Fruit fly (Drosophila melanogaster) whole organism, embryonic: ENCODE measurements around the gene Srp19.

Source experiments
- CG10321 ChIP-seq: fragments of 200-800 bp; sonication (Bioruptor generic); IDR thresholded peaks from 2 replicates; pipeline ENCODE4 v1.3.6; 2022; ENCODE audit warnings: missing biosample characterization, missing genetic modification characterization
- CG11093 ChIP-seq: fragments of 200-800 bp; sonication (Bioruptor generic); IDR thresholded peaks from 3 replicates; pipeline ENCODE4 v1.3.6; 2022; ENCODE audit warnings: missing biosample characterization, missing genetic modification characterization
- CG11696 ChIP-seq: fragments of 200-800 bp; sonication (Bioruptor generic); IDR thresholded peaks from 2 replicates; pipeline ENCODE4 v1.3.6; 2022; ENCODE audit warnings: missing biosample characterization, missing genetic modification characterization
- CG12104 ChIP-seq: fragments of 200-800 bp; sonication (Bioruptor generic); optimal IDR thresholded peaks from 3 replicates; lab custom pipeline; 2016; ENCODE audit warnings: missing biosample characterization, missing genetic modification characterization
- CG13287 ChIP-seq: fragments of 200-800 bp; sonication (Bioruptor generic); IDR thresholded peaks from 2 replicates; pipeline ENCODE4 v1.3.6; 2022; ENCODE audit warnings: missing biosample characterization, missing genetic modification characterization; ENCODE audit not compliant: partially characterized antibody
- CG1529 ChIP-seq: fragments of 200-800 bp; sonication (Bioruptor generic); optimal IDR thresholded peaks from 3 replicates; lab custom pipeline; 2018; ENCODE audit warnings: missing biosample characterization, missing genetic modification characterization
- CG15479 ChIP-seq: fragments of 200-800 bp; sonication (Bioruptor generic); optimal IDR thresholded peaks from 3 replicates; lab custom pipeline; 2019; ENCODE audit warnings: missing biosample characterization, mild to moderate bottlenecking, missing genetic modification characterization, moderate library complexity
- CG15696 ChIP-seq: fragments of 200-800 bp; sonication (Bioruptor generic); optimal IDR thresholded peaks from 2 replicates; lab custom pipeline; 2019; ENCODE audit warnings: missing biosample characterization, mild to moderate bottlenecking, missing genetic modification characterization, moderate library complexity
- CG1602 ChIP-seq: fragments of 200-800 bp; sonication (Bioruptor generic); optimal IDR thresholded peaks from 3 replicates; lab custom pipeline; 2016; ENCODE audit warnings: missing biosample characterization, missing genetic modification characterization
- CG17328 ChIP-seq: fragments of 200-800 bp; sonication (Bioruptor generic); IDR thresholded peaks from 2 replicates; pipeline ENCODE4 v1.3.6; 2022; ENCODE audit warnings: missing biosample characterization, missing genetic modification characterization
- CG18011 ChIP-seq: fragments of 200-800 bp; sonication (Bioruptor generic); optimal IDR thresholded peaks from 2 replicates; lab custom pipeline; 2017; ENCODE audit warnings: missing biosample characterization, missing genetic modification characterization, mild to moderate bottlenecking, moderate library complexity, missing genotype
- CG1832 ChIP-seq: fragments of 200-800 bp; sonication (Bioruptor generic); optimal IDR thresholded peaks from 2 replicates; lab custom pipeline; 2017; ENCODE audit warnings: missing biosample characterization, mild to moderate bottlenecking, missing genetic modification characterization, inconsistent platforms
- CG30020 ChIP-seq: fragments of 200-800 bp; optimal IDR thresholded peaks from 2 replicates; lab custom pipeline; 2019; ENCODE audit warnings: missing biosample characterization, mild to moderate bottlenecking, missing genetic modification characterization, moderate library complexity
- CG31441 ChIP-seq: fragments of 200-800 bp; sonication (Bioruptor generic); IDR thresholded peaks from 2 replicates; pipeline ENCODE4 v1.3.6; 2022; ENCODE audit warnings: missing biosample characterization, missing genetic modification characterization
- CG3163 ChIP-seq: fragments of 200-800 bp; sonication (Bioruptor generic); optimal IDR thresholded peaks from 3 replicates; lab custom pipeline; 2016; ENCODE audit warnings: missing biosample characterization, missing genetic modification characterization
- CG32532 ChIP-seq: fragments of 200-800 bp; sonication (Bioruptor generic); IDR thresholded peaks from 2 replicates; pipeline ENCODE4 v1.3.6; 2022; ENCODE audit warnings: missing biosample characterization, missing genetic modification characterization
- CG6175 ChIP-seq: fragments of 200-800 bp; sonication (Bioruptor generic); IDR thresholded peaks from 3 replicates; pipeline ENCODE4 v1.3.6; 2022; ENCODE audit warnings: missing biosample characterization, missing genetic modification characterization
- CG7786 ChIP-seq: fragments of 200-800 bp; sonication (Bioruptor generic); optimal IDR thresholded peaks from 2 replicates; lab custom pipeline; 2016; ENCODE audit warnings: missing biosample characterization, missing genetic modification characterization
- CG8765 ChIP-seq: fragments of 200-800 bp; sonication (Bioruptor generic); IDR thresholded peaks from 2 replicates; pipeline ENCODE4 v1.3.6; 2022; ENCODE audit warnings: missing biosample characterization, missing genetic modification characterization
- CTCF ChIP-seq: fragments of 200-800 bp; sonication (Bioruptor generic); optimal IDR thresholded peaks from 2 replicates; lab custom pipeline; 2017; ENCODE audit warnings: missing biosample characterization, mild to moderate bottlenecking, missing genetic modification characterization, moderate library complexity
- CkIIα-i1 ChIP-seq: fragments of 200-800 bp; sonication (Bioruptor generic); IDR thresholded peaks from 2 replicates; pipeline ENCODE4 v1.3.6; 2022; ENCODE audit warnings: missing biosample characterization, missing genetic modification characterization
- CoRest ChIP-seq: fragments of 200-800 bp; sonication (Bioruptor generic); optimal IDR thresholded peaks from 3 replicates; lab custom pipeline; 2018; ENCODE audit warnings: missing biosample characterization, mild to moderate bottlenecking, missing genetic modification characterization, moderate library complexity
- Dref ChIP-seq: fragments of 200-800 bp; sonication (Bioruptor generic); IDR thresholded peaks from 2 replicates; pipeline ENCODE4 v1.3.6; 2022; ENCODE audit warnings: missing biosample characterization, missing genetic modification characterization
- HLH54F ChIP-seq: fragments of 200-800 bp; sonication (Bioruptor generic); optimal IDR thresholded peaks from 3 replicates; lab custom pipeline; 2016; ENCODE audit warnings: missing biosample characterization, missing genetic modification characterization
- HmgD ChIP-seq: fragments of 200-800 bp; sonication (Bioruptor generic); optimal IDR thresholded peaks from 3 replicates; lab custom pipeline; 2016; ENCODE audit warnings: missing biosample characterization, missing genetic modification characterization
- Jarid2 ChIP-seq: fragments of 200-800 bp; sonication (Bioruptor generic); optimal IDR thresholded peaks from 3 replicates; lab custom pipeline; 2017; ENCODE audit warnings: mild to moderate bottlenecking, missing biosample characterization, missing genetic modification reagents, missing genetic modification characterization
- Meics ChIP-seq: fragments of 200-800 bp; sonication (Bioruptor generic); optimal IDR thresholded peaks from 2 replicates; lab custom pipeline; 2017; ENCODE audit warnings: missing biosample characterization, mild to moderate bottlenecking, missing genetic modification characterization
- NK7.1 ChIP-seq: fragments of 200-800 bp; sonication (Bioruptor generic); optimal IDR thresholded peaks from 3 replicates; lab custom pipeline; 2016; ENCODE audit warnings: missing biosample characterization, missing genetic modification characterization
- Opbp ChIP-seq: fragments of 200-800 bp; sonication (Bioruptor generic); IDR thresholded peaks from 3 replicates; pipeline ENCODE4 v1.3.6; 2022; ENCODE audit warnings: missing biosample characterization, missing genetic modification characterization; ENCODE audit not compliant: partially characterized antibody
- Ravus ChIP-seq: fragments of 200-800 bp; sonication (Bioruptor generic); IDR thresholded peaks from 2 replicates; pipeline ENCODE4 v1.3.6; 2022; ENCODE audit warnings: missing biosample characterization, missing genetic modification characterization
- Sry-δ ChIP-seq: fragments of 200-800 bp; sonication (Bioruptor generic); optimal IDR thresholded peaks from 2 replicates; lab custom pipeline; 2016; ENCODE audit warnings: missing biosample characterization, missing genetic modification characterization
- Ssrp ChIP-seq: fragments of 200-800 bp; sonication (Bioruptor generic); optimal IDR thresholded peaks from 2 replicates; lab custom pipeline; 2018; ENCODE audit warnings: missing biosample characterization, mild to moderate bottlenecking, missing genetic modification characterization, moderate library complexity
- ac ChIP-seq: fragments of 200-800 bp; sonication (Bioruptor generic); optimal IDR thresholded peaks from 3 replicates; lab custom pipeline; 2017; ENCODE audit warnings: missing biosample characterization, mild to moderate bottlenecking, missing genetic modification characterization
- dan ChIP-seq: fragments of 200-800 bp; sonication (Bioruptor generic); IDR thresholded peaks from 2 replicates; pipeline ENCODE4 v1.3.6; 2022; ENCODE audit warnings: missing biosample characterization, missing genetic modification characterization
- danr ChIP-seq: fragments of 200-800 bp; sonication (Bioruptor generic); IDR thresholded peaks from 2 replicates; pipeline ENCODE4 v1.3.6; 2022; ENCODE audit warnings: missing biosample characterization, missing genetic modification characterization
- dimm ChIP-seq: fragments of 200-800 bp; sonication (Bioruptor generic); IDR thresholded peaks from 2 replicates; pipeline ENCODE4 v1.3.6; 2022; ENCODE audit warnings: missing biosample characterization, missing genetic modification characterization
- ewg ChIP-seq: fragments of 200-800 bp; sonication (Bioruptor generic); optimal IDR thresholded peaks from 3 replicates; lab custom pipeline; 2017; ENCODE audit warnings: mild to moderate bottlenecking, missing biosample characterization, missing genetic modification reagents, missing genetic modification characterization
- fd3F ChIP-seq: fragments of 200-800 bp; sonication (Bioruptor generic); optimal IDR thresholded peaks from 2 replicates; lab custom pipeline; 2018; ENCODE audit warnings: missing biosample characterization, mild to moderate bottlenecking, missing genetic modification characterization, moderate library complexity
- lola ChIP-seq, 3 experiments: fragments of >200 bp in 2 of 3; fragments of 200-800 bp in 1 of 3; sonication (Bioruptor generic) in 1 of 3; optimal IDR thresholded peaks; 2 replicates each; lab custom pipeline; 2017 to 2019; ENCODE audit warnings: missing biosample characterization in 3 of 3, missing genetic modification characterization in 3 of 3, mild to moderate bottlenecking in 1 of 3, moderate library complexity in 1 of 3
- nerfin-1 ChIP-seq: fragments of 200-800 bp; sonication (Bioruptor generic); optimal IDR thresholded peaks from 3 replicates; lab custom pipeline; 2019; ENCODE audit warnings: missing biosample characterization, mild to moderate bottlenecking, missing genetic modification characterization, moderate library complexity
- rib ChIP-seq: fragments of 200-800 bp; sonication (Bioruptor generic); IDR thresholded peaks from 2 replicates; pipeline ENCODE4 v1.3.6; 2022; ENCODE audit warnings: missing biosample characterization, missing genetic modification characterization
- sens-2 ChIP-seq: fragments of 200-800 bp; sonication (Bioruptor generic); IDR thresholded peaks from 2 replicates; pipeline ENCODE4 v1.3.6; 2022; ENCODE audit warnings: missing biosample characterization, missing genetic modification characterization
- slp2 ChIP-seq: fragments of 200-800 bp; sonication (Bioruptor generic); optimal IDR thresholded peaks from 2 replicates; lab custom pipeline; 2016; ENCODE audit warnings: missing biosample characterization, missing genetic modification characterization
- sug ChIP-seq: fragments of 200-800 bp; optimal IDR thresholded peaks from 2 replicates; lab custom pipeline; 2019; ENCODE audit warnings: missing biosample characterization, mild to moderate bottlenecking, missing genetic modification characterization, moderate library complexity
- tgo ChIP-seq: fragments of 200-800 bp; sonication (Bioruptor generic); IDR thresholded peaks from 3 replicates; pipeline ENCODE4 v1.3.6; 2022; ENCODE audit warnings: missing biosample characterization, missing genetic modification characterization
- tup ChIP-seq: fragments of 200-800 bp; sonication (Bioruptor generic); optimal IDR thresholded peaks from 2 replicates; lab custom pipeline; 2016; ENCODE audit warnings: missing biosample characterization, mild to moderate bottlenecking, missing genetic modification characterization, moderate library complexity
- unc-4 ChIP-seq: fragments of 200-800 bp; sonication (Bioruptor generic); IDR thresholded peaks from 2 replicates; pipeline ENCODE4 v1.3.6; 2022; ENCODE audit warnings: missing biosample characterization, missing genetic modification characterization; ENCODE audit not compliant: partially characterized antibody
- zen2 ChIP-seq: fragments of 200-800 bp; sonication (Bioruptor generic); IDR thresholded peaks from 3 replicates; pipeline ENCODE4 v1.3.6; 2022; ENCODE audit warnings: missing biosample characterization, missing genetic modification characterization; ENCODE audit not compliant: partially characterized antibody
- zf30C ChIP-seq: fragments of 200-800 bp; sonication (Bioruptor generic); optimal IDR thresholded peaks from 3 replicates; lab custom pipeline; 2018; ENCODE audit warnings: missing biosample characterization, mild to moderate bottlenecking, missing genetic modification characterization

The Srp19 gene

DNA sequence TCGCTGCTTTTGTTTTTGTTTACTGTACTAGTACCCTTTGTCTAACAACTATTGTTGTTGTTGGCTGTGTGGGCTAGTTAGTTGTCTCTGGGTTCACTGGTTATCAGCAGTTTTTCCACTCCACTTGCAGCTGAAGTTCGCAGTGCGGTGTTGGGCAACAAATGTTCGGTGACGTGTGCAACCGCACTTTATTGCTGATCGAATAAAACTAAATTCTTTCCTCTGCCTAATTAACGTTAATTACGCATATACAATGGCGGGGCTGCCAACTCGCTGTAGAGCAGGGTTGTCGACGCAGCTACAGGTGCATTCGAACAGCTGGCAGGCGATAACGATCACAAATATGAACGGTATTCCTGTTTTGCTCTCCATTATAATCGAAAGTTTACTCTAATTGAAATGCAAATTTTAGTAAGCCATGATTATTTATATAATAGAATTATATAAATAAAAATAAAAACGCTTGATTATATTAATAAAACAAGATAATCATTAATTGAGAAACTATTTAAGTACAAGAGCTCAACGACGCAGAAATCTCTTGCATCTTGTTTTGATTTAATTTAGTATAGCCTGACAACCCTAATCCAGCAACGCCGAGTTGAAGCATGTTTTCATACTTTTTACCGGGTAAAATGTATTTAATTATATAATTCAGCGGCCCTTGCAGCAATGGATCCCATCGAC lies 19.1 kb downstream of the Srp19 start, which contains the start of the genes mrva, CG42307 and mus312 (continued):
- peak; percentile 38; the same call in 1 of the 2 replicates for TF ChIP-seq Ravus (GFP tag; lab: Robert Waterston, UW)
- peak; percentile 52; the same call in 1 of the 2 replicates for TF ChIP-seq CG11696
- TF ChIP-seq tgo (GFP tag; lab: Robert Waterston, UW): peak; percentile 90
- TF ChIP-seq zf30C (GFP tag; lab: Kevin White, UChicago): peak; percentile 42
- peak; percentile 4 for TF ChIP-seq CTCF (GFP tag; lab: Kevin White, UChicago)
- TF ChIP-seq CG12104 (GFP tag; lab: Kevin White, UChicago): peak; percentile 86
- peak; percentile 46 for TF ChIP-seq rib
- peak; percentile 93 for TF ChIP-seq Ssrp (tag; lab: Kevin White, UChicago)
- TF ChIP-seq CG17328 (GFP tag; lab: Robert Waterston, UW): peak; percentile 79
- TF ChIP-seq CG31441: no peak; the same call in 1 of the 2 replicates
- peak; percentile 38 for TF ChIP-seq slp2 (GFP tag; lab: Kevin White, UChicago)
- TF ChIP-seq zen2 (GFP tag; lab: Robert Waterston, UW): no peak
- TF ChIP-seq Sry-δ (GFP tag; lab: Kevin White, UChicago): peak; percentile 42
- TF ChIP-seq CG7786 (GFP tag; lab: Kevin White, UChicago): no peak
- TF ChIP-seq CG11093: peak; percentile 46; the same call in 2 of the 3 replicates
- TF ChIP-seq CG6175 (GFP tag; lab: Robert Waterston, UW): peak; percentile 34; the same call in 1 of the 3 replicates
- TF ChIP-seq CG30020 (tag; lab: Kevin White, UChicago): peak; percentile 88
- peak; percentile 49 for TF ChIP-seq HLH54F (GFP tag; lab: Kevin White, UChicago)
- no peak for TF ChIP-seq dan (GFP tag; lab: Robert Waterston, UW)
- peak; percentile 70; the same call in 1 of the 2 replicates for TF ChIP-seq danr
- TF ChIP-seq CG18011 (GFP tag; lab: Kevin White, UChicago): peak; percentile 57
- TF ChIP-seq CG10321 (GFP tag; lab: Robert Waterston, UW): peak; percentile 41; the same call in 1 of the 2 replicates
- TF ChIP-seq ewg (GFP tag; lab: Kevin White, UChicago): peak; percentile 77
- TF ChIP-seq CG3163 (GFP tag; lab: Kevin White, UChicago): no peak
- peak; percentile 27 for TF ChIP-seq CG15479
- TF ChIP-seq CG1602 (GFP tag; lab: Kevin White, UChicago): peak; percentile 81
- no peak for TF ChIP-seq CkIIα-i1 (GFP tag; lab: Robert Waterston, UW)
- no peak for TF ChIP-seq CG1832
- peak; percentile 66 for TF ChIP-seq Dref (GFP tag; lab: Robert Waterston, UW)
- peak; percentile 81 for TF ChIP-seq nerfin-1 (tag; lab: Kevin White, UChicago)
- no peak for TF ChIP-seq CG1529
- peak; percentile 52 for TF ChIP-seq CG13287
- TF ChIP-seq CG8765 (GFP tag; lab: Robert Waterston, UW): 0 out of 2 replicates have a peak, but pooled peaks have one; percentile 54
- TF ChIP-seq fd3F (GFP tag; lab: Kevin White, UChicago): peak; percentile 93
- no peak for TF ChIP-seq NK7.1 (GFP tag; lab: Kevin White, UChicago)
- peak; percentile 38; the same call in 1 of the 3 replicates for TF ChIP-seq Opbp (GFP tag; lab: Robert Waterston, UW)
- peak; percentile 42 for TF ChIP-seq tup (GFP tag; lab: Kevin White, UChicago)
- peak; percentile 85 for TF ChIP-seq Meics (GFP tag; lab: Kevin White, UChicago)
- TF ChIP-seq unc-4 (GFP tag; lab: Robert Waterston, UW): peak; percentile 46
- TF ChIP-seq HmgD (GFP tag; lab: Kevin White, UChicago): no peak
- no peak for TF ChIP-seq dimm (GFP tag; lab: Robert Waterston, UW)
- peak; percentile 52 for TF ChIP-seq ac
- peak; percentile 43; the same call in 1 of the 2 replicates for TF ChIP-seq sens-2 (GFP tag; lab: Robert Waterston, UW)
- TF ChIP-seq CG32532: peak; percentile 91
- peak; percentile 89 for TF ChIP-seq CG15696 (tag; lab: Kevin White, UChicago)
- TF ChIP-seq lola (GFP tag; optimal IDR thresholded peaks at IDR 0.05; lab: Kevin White, UChicago): peak in 1 of 3 experiments; percentile 92
- peak; percentile 93 for TF ChIP-seq sug (tag; lab: Kevin White, UChicago)
- peak; percentile 96 for TF ChIP-seq CoRest (tag; lab: Kevin White, UChicago)
- no peak for TF ChIP-seq Jarid2 (GFP tag; lab: Kevin White, UChicago)
